Fruit fly (Drosophila melanogaster) whole organism, wandering third instar larva: Measurements from ENCODE around the gene CG5167.

ENCODE experiments used
- Mio ChIP-seq: sonication (Bioruptor generic); optimal IDR thresholded peaks from 2 replicates; lab custom pipeline; 2016; ENCODE audit warnings: missing biosample characterization, missing genetic modification characterization
- OdsH ChIP-seq: fragments of 200-800 bp; sonication (Bioruptor generic); optimal IDR thresholded peaks from 2 replicates; lab custom pipeline; 2016; ENCODE audit warnings: missing biosample characterization, mild to moderate bottlenecking, missing genetic modification characterization

CG5167 gene

dm6 chr3R:12456370-12456940 lies 50.1 kb downstream of the CG5167 start, which contains the start of gene trus:
Gene trus (plus strand): TSS chr3R:12456573.
- no peak for TF ChIP-seq Mio (GFP tag; lab: Kevin White, UChicago)
- no peak for TF ChIP-seq OdsH
